Fruit fly (Drosophila melanogaster) Kc167 (cell line): ENCODE data around the gene CG14450.

Experiments used
- Myc ChIP-seq: fragments of >200 bp; optimal IDR thresholded peaks from 2 replicates; lab custom pipeline; 2017; ENCODE audit warnings: missing external identifiers
- Sin3A ChIP-seq: fragments of >200 bp; optimal IDR thresholded peaks from 2 replicates; lab custom pipeline; 2018; ENCODE audit warnings: missing external identifiers
- h ChIP-seq: fragments of >200 bp; optimal IDR thresholded peaks from 3 replicates; lab custom pipeline; 2018; ENCODE audit warnings: missing external identifiers
- insv ChIP-seq: fragments of >200 bp; optimal IDR thresholded peaks from 3 replicates; lab custom pipeline; 2018; ENCODE audit warnings: missing external identifiers
- psq ChIP-seq: fragments of >200 bp; optimal IDR thresholded peaks from 2 replicates; lab custom pipeline; 2017; ENCODE audit warnings: missing external identifiers
- ttk ChIP-seq: sonication (Bioruptor generic); optimal IDR thresholded peaks from 2 replicates; lab custom pipeline; 2017; ENCODE audit warnings: missing external identifiers

The CG14450 gene

dm6 chr3L:22727739-22728335 lies at the start of gene CG14450, which contains the start of gene CG11367:
Gene CG14450, minus strand, starts transcription at chr3L:22727789.
Gene CG11367, plus strand, starts transcription at chr3L:22728111.
- TF ChIP-seq Sin3A (lab: Kevin White, UChicago) (no peak), ttk (lab: Kevin White, UChicago) (no peak), h (no peak), Myc (lab: Kevin White, UChicago) (no peak), psq (lab: Kevin White, UChicago) (no peak)

DNA sequence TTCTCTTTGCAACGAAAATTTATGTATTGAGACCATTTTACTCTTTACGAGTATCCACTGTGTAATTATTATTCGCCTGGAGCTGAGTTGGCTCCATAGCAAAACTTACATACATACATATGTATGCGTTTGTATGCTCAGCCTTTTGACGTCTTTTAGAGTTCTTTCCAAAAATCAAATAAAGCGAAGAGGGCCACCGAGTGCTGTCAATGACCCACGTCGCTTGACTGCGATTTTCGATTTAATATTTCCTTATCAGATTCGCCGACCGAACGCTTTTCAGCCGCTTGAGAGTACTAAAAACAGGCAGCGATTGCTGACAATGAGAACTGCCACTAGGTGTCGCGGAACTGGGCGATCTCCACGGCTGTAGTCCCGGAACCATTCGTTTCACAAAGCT lies 46.9 kb upstream of the CG14450 start:
- TF ChIP-seq Myc (lab: Kevin White, UChicago) = no peak
- no peak for TF ChIP-seq Sin3A (lab: Kevin White, UChicago)
- no peak for TF ChIP-seq insv (lab: Kevin White, UChicago)
- TF ChIP-seq psq (lab: Kevin White, UChicago) = no peak
- no peak for TF ChIP-seq h
- TF ChIP-seq ttk (lab: Kevin White, UChicago) = no peak

- TF ChIP-seq psq (lab: Kevin White, UChicago) (no peak), h (no peak), ttk (lab: Kevin White, UChicago) (no peak), Sin3A (lab: Kevin White, UChicago) (no peak), Myc (lab: Kevin White, UChicago) (no peak)
Measured at dm6 chr3L:22773383-22773873, 45.8 kb upstream of the CG14450 start.

DNA sequence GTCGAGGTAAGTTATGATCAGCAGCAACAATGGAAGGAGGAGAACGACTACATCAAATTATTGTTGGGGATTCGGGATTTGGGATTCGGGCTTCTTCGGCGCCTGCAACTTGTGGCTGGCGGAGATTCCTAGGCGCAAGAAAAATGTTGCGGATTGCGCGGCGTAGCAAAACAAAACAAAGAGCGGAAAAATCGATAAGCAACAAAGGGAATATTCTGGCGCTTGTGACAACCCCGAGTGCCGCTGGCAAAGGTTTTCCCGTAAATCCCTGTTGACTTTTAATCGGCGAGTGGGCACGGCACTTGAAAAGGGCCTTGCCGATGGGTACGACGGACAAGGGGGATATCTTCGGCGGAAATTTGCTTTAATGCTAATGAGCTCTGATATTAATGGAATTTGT lies 22.4 kb upstream of the CG14450 start:
- TF ChIP-seq Myc (lab: Kevin White, UChicago) = no peak
- TF ChIP-seq Sin3A (lab: Kevin White, UChicago) = no peak
- TF ChIP-seq h = no peak
- TF ChIP-seq ttk (lab: Kevin White, UChicago) = no peak
- TF ChIP-seq psq (lab: Kevin White, UChicago) = no peak
- TF ChIP-seq insv (lab: Kevin White, UChicago) = no peak

DNA sequence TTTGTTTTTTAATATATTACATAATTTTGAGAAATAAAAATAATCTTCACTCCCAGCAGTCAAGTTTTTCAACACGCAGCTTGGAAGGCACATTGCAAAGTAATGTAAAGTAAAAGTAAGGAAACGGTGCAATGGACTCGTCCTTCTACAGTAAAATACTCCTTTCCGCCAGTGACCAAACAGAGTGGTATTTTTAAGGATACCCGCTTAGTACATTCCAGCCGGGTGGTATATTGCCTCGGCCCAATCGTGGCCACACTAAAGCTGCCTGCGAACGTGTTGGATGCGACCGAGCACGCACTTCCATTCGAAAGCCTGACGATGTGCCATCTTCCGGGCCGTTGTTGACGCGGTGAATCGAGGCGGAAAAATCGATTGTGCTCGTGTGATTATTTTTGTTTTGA lies 21.6 kb upstream of the CG14450 start, which contains the start of gene SPoCk:
Gene SPoCk (plus strand): TSS at position 298 of the 404 bp plus-strand sequence.
- TF ChIP-seq Sin3A (lab: Kevin White, UChicago) (no peak), h (no peak), ttk (lab: Kevin White, UChicago) (no peak), psq (lab: Kevin White, UChicago) (no peak), Myc (lab: Kevin White, UChicago) (no peak)

DNA sequence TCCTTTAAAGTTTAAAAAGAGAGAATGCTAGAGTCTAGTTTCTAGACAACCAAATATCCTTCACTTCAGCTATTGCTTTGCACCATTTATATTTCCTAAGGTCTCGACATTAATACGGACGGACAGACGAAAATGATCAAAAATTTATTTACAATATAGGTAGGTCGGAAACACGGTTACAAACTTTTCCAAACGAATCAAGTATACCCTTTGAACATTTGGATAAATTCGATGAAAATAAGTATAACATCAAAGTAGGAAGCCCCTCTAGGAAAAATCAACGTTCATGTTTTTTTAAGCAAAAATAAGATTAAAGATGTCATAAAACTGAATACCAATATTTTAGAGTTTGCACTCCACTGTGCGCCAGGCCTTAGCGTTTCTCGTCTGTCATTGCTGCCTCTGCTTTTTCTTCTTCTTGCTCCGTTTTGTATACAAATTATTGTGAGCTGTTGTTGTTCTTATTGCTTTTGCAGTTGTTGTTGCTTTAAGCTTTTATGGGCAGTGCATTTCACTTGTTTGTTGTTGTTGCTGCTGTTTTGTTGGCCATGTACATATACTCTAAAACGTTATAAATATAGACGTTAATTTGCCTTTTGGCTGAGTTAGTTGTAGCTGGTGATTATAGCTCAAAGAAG lies 15.5 kb upstream of the CG14450 start:
- TF ChIP-seq insv (lab: Kevin White, UChicago) = no peak
- no peak for TF ChIP-seq Myc (lab: Kevin White, UChicago)
- no peak for TF ChIP-seq Sin3A (lab: Kevin White, UChicago)
- TF ChIP-seq ttk (lab: Kevin White, UChicago) = no peak
- no peak for TF ChIP-seq psq (lab: Kevin White, UChicago)
- TF ChIP-seq h = no peak

DNA sequence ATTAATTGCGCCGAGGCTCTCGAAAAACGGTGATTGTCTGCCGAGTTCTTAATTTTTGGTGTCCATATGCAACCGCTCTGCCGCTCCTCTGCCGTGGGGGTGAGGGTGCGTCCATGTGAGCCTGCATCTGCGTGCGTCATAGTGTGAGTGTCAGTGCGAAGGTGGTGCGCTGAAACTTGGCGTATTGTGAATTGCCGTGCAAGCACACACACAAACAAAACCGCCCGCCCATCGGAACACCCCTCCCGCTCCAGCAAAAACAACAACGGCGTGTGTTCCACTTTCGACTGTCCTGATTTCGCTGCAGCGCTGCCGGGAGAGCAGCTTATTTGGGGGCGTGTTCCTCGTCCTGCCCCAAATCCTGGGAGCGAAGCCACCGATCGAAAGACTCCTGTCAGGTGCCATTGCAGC lies 14.5 kb upstream of the CG14450 start:
- TF ChIP-seq ttk (lab: Kevin White, UChicago) (no peak), psq (lab: Kevin White, UChicago) (no peak), h (no peak), insv (lab: Kevin White, UChicago) (no peak), Myc (lab: Kevin White, UChicago) (no peak), Sin3A (lab: Kevin White, UChicago) (no peak)

- no peak for TF ChIP-seq h
- no peak for TF ChIP-seq Sin3A (lab: Kevin White, UChicago)
Measured at dm6 chr3L:22741389-22742120, 14.0 kb upstream of the CG14450 start, which contains the start of gene CG7369. Gene CG7369, plus strand, starts transcription at chr3L:22741793.

dm6 chr3L:22737732-22738611 lies 10.4 kb upstream of the CG14450 start, which contains the start of gene CG11241:
Gene CG11241, minus strand, starts transcription at chr3L:22738420.
- TF ChIP-seq insv (lab: Kevin White, UChicago) = no peak

DNA sequence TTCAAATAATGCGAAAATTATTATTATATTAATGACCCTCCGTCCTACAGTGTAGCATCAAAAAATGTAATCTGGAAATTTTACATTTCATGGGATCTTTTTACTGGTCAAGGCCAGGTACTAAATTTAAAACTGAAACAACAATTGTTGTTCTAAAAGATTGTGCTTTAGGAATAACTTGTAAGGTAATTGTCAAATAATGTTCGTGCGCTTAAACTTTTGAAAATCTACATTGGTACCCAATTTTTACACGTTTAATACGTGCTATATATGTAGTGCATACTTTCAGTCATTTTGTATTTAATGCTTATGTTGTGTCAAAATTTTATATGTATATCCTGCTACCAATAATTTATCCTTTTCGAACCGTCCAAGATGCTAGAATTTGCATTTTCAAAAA lies 6.0 kb upstream of the CG14450 start:
- TF ChIP-seq Myc (lab: Kevin White, UChicago) (no peak), psq (lab: Kevin White, UChicago) (no peak), ttk (lab: Kevin White, UChicago) (no peak), Sin3A (lab: Kevin White, UChicago) (no peak), h (no peak), insv (lab: Kevin White, UChicago) (no peak)

dm6 chr3L:22731393-22731792 lies 3.8 kb upstream of the CG14450 start:
- no peak for TF ChIP-seq psq (lab: Kevin White, UChicago)
- TF ChIP-seq ttk (lab: Kevin White, UChicago) = no peak
- no peak for TF ChIP-seq insv (lab: Kevin White, UChicago)
- TF ChIP-seq h = no peak
- no peak for TF ChIP-seq Sin3A (lab: Kevin White, UChicago)
- TF ChIP-seq Myc (lab: Kevin White, UChicago) = no peak
